Fruit fly (Drosophila melanogaster) whole organism, adult: ENCODE measurements around the gene ND-24.

Experiments used
- CG11617 ChIP-seq: fragments of 200-800 bp; sonication (Bioruptor generic); optimal IDR thresholded peaks from 2 replicates; lab custom pipeline; 2017; ENCODE audit warnings: mild to moderate bottlenecking, missing biosample characterization, missing genetic modification reagents, missing genetic modification characterization
- CG12768 ChIP-seq: fragments of 200-800 bp; sonication (Bioruptor generic); optimal IDR thresholded peaks from 2 replicates; lab custom pipeline; 2017; ENCODE audit warnings: missing biosample characterization, missing genetic modification characterization, mild to moderate bottlenecking, moderate library complexity, missing genetic modification reagents
- CG14711 ChIP-seq: fragments of 200-800 bp; sonication (Bioruptor generic); optimal IDR thresholded peaks from 2 replicates; lab custom pipeline; 2018; ENCODE audit warnings: missing biosample characterization, mild to moderate bottlenecking, missing genetic modification characterization, moderate library complexity
- CG1620 ChIP-seq: fragments of 200-800 bp; sonication (Bioruptor generic); optimal IDR thresholded peaks from 2 replicates; lab custom pipeline; 2016; ENCODE audit warnings: missing biosample characterization, missing genetic modification characterization
- CG33017 ChIP-seq: fragments of 200-800 bp; sonication (Bioruptor generic); optimal IDR thresholded peaks from 2 replicates; lab custom pipeline; 2018; ENCODE audit warnings: missing biosample characterization, mild to moderate bottlenecking, missing genetic modification characterization, moderate library complexity
- CG5204 ChIP-seq: fragments of 200-800 bp; sonication (Bioruptor generic); optimal IDR thresholded peaks from 2 replicates; lab custom pipeline; 2016; ENCODE audit warnings: missing biosample characterization, missing genetic modification characterization
- CG7045 ChIP-seq: fragments of 200-800 bp; sonication (Bioruptor generic); optimal IDR thresholded peaks from 2 replicates; lab custom pipeline; 2017; ENCODE audit warnings: missing biosample characterization, mild to moderate bottlenecking, missing genetic modification characterization
- CG7101 ChIP-seq: fragments of 200-800 bp; sonication (Bioruptor generic); optimal IDR thresholded peaks from 2 replicates; lab custom pipeline; 2018; ENCODE audit warnings: missing biosample characterization, mild to moderate bottlenecking, missing genetic modification characterization, moderate library complexity
- Clk ChIP-seq: fragments of 200-800 bp; sonication (Bioruptor generic); optimal IDR thresholded peaks from 2 replicates; lab custom pipeline; 2017; ENCODE audit warnings: missing biosample characterization, missing genetic modification characterization
- Crg-1 ChIP-seq: fragments of 200-800 bp; sonication (Bioruptor generic); optimal IDR thresholded peaks from 2 replicates; lab custom pipeline; 2016; ENCODE audit warnings: missing biosample characterization, missing genetic modification characterization
- Hr96 ChIP-seq: fragments of 200-800 bp; sonication (Bioruptor generic); optimal IDR thresholded peaks from 2 replicates; lab custom pipeline; 2016; ENCODE audit warnings: missing biosample characterization, missing genetic modification characterization
- Mnt ChIP-seq: fragments of 200-800 bp; sonication (Bioruptor generic); optimal IDR thresholded peaks from 2 replicates; lab custom pipeline; 2016; ENCODE audit warnings: missing biosample characterization, mild to moderate bottlenecking, missing genetic modification characterization
- bab1 ChIP-seq: fragments of 200-800 bp; sonication (Bioruptor generic); optimal IDR thresholded peaks from 3 replicates; lab custom pipeline; 2019; ENCODE audit warnings: missing biosample characterization, mild to moderate bottlenecking, missing genetic modification characterization, moderate library complexity
- cic ChIP-seq: fragments of 200-800 bp; sonication (Bioruptor generic); optimal IDR thresholded peaks from 2 replicates; lab custom pipeline; 2017; ENCODE audit warnings: missing biosample characterization, mild to moderate bottlenecking, missing genetic modification characterization, moderate library complexity
- cnc ChIP-seq, 2 experiments: fragments of >200 bp; optimal IDR thresholded peaks; 2 replicates each; lab custom pipeline; 2017
- kay ChIP-seq: fragments of 200-800 bp; sonication (Bioruptor generic); peaks from one replicate; lab custom pipeline; 2016; ENCODE audit warnings: missing biosample characterization, missing genetic modification characterization, borderline replicate concordance
- ovo ChIP-seq: fragments of 200-800 bp; sonication (Bioruptor generic); optimal IDR thresholded peaks from 2 replicates; lab custom pipeline; 2016; ENCODE audit warnings: missing biosample characterization, missing genetic modification characterization
- pad ChIP-seq: fragments of 200-800 bp; sonication (Bioruptor generic); optimal IDR thresholded peaks from 3 replicates; lab custom pipeline; 2017; ENCODE audit warnings: missing biosample characterization, missing genetic modification characterization, mild to moderate bottlenecking, moderate library complexity, missing genetic modification reagents
- tj ChIP-seq: fragments of 200-800 bp; sonication (Bioruptor generic); optimal IDR thresholded peaks from 3 replicates; lab custom pipeline; 2017; ENCODE audit warnings: missing biosample characterization, mild to moderate bottlenecking, missing genetic modification characterization, moderate library complexity
- toe ChIP-seq: fragments of 200-800 bp; sonication (Bioruptor generic); optimal IDR thresholded peaks from 2 replicates; lab custom pipeline; 2016; ENCODE audit warnings: missing biosample characterization, missing genetic modification characterization

The ND-24 gene

dm6 chrX:17631996-17632612 lies at the start of gene ND-24, which contains the start of gene corolla:
ND-24 (plus strand) TSS chrX:17632089.
corolla (minus strand) TSS chrX:17632047.
- peak; percentile 74 for TF ChIP-seq CG33017 (tag; lab: Kevin White, UChicago)
- peak; percentile 56 for TF ChIP-seq CG12768 (GFP tag; lab: Kevin White, UChicago)
- peak; percentile 81 for TF ChIP-seq Crg-1 (GFP tag; lab: Kevin White, UChicago)
- TF ChIP-seq CG11617 (GFP tag; lab: Kevin White, UChicago): peak; percentile 84
- TF ChIP-seq CG7101 (tag; lab: Kevin White, UChicago): peak; percentile 88
- TF ChIP-seq pad (GFP tag; lab: Kevin White, UChicago): peak; percentile 61
- peak; percentile 91 for TF ChIP-seq CG1620
- TF ChIP-seq CG14711 (tag; lab: Kevin White, UChicago): peak; percentile 81
- TF ChIP-seq Hr96 (GFP tag; lab: Kevin White, UChicago): no peak
- TF ChIP-seq kay: no peak
- no peak for TF ChIP-seq cnc (optimal IDR thresholded peaks at IDR 0.05; lab: Kevin White, UChicago)
- no peak for TF ChIP-seq toe (GFP tag; lab: Kevin White, UChicago)
- TF ChIP-seq cic (GFP tag; lab: Kevin White, UChicago): peak; percentile 10
- TF ChIP-seq CG5204 (GFP tag; lab: Kevin White, UChicago): no peak
- peak; percentile 70 for TF ChIP-seq ovo (GFP tag; lab: Kevin White, UChicago)
- peak; percentile 86 for TF ChIP-seq Mnt
- peak; percentile 19 for TF ChIP-seq CG7045 (GFP tag; lab: Kevin White, UChicago)
- TF ChIP-seq bab1 (GFP tag; lab: Kevin White, UChicago): peak; percentile 92
- TF ChIP-seq tj (GFP tag; lab: Kevin White, UChicago): peak; percentile 58
- TF ChIP-seq Clk (GFP tag; lab: Kevin White, UChicago): peak; percentile 41

- TF ChIP-seq toe (GFP tag; lab: Kevin White, UChicago) (no peak), CG11617 (GFP tag; lab: Kevin White, UChicago) (no peak), ovo (GFP tag; lab: Kevin White, UChicago) (no peak), CG1620 (no peak), CG33017 (tag; lab: Kevin White, UChicago) (no peak), tj (GFP tag; lab: Kevin White, UChicago) (no peak), CG7045 (GFP tag; lab: Kevin White, UChicago) (no peak), cnc (optimal IDR thresholded peaks at IDR 0.05; lab: Kevin White, UChicago) (no peak), CG7101 (tag; lab: Kevin White, UChicago) (no peak), cic (GFP tag; lab: Kevin White, UChicago) (no peak), CG12768 (GFP tag; lab: Kevin White, UChicago) (no peak), Mnt (no peak), Hr96 (GFP tag; lab: Kevin White, UChicago) (no peak), CG14711 (tag; lab: Kevin White, UChicago) (no peak), bab1 (GFP tag; lab: Kevin White, UChicago) (no peak), Crg-1 (GFP tag; lab: Kevin White, UChicago) (no peak), kay (no peak), CG5204 (GFP tag; lab: Kevin White, UChicago) (no peak), pad (GFP tag; lab: Kevin White, UChicago) (no peak)
Observed at dm6 chrX:17582650-17583049, 49.2 kb upstream of the ND-24 start.

- TF ChIP-seq CG12768 (GFP tag; lab: Kevin White, UChicago) (no peak), CG1620 (no peak), cic (GFP tag; lab: Kevin White, UChicago) (no peak), tj (GFP tag; lab: Kevin White, UChicago) (no peak), CG5204 (GFP tag; lab: Kevin White, UChicago) (no peak), Crg-1 (GFP tag; lab: Kevin White, UChicago) (no peak), kay (no peak), CG7101 (tag; lab: Kevin White, UChicago) (no peak), CG11617 (GFP tag; lab: Kevin White, UChicago) (no peak), CG33017 (tag; lab: Kevin White, UChicago) (no peak), toe (GFP tag; lab: Kevin White, UChicago) (no peak), Clk (GFP tag; lab: Kevin White, UChicago) (no peak), pad (GFP tag; lab: Kevin White, UChicago) (no peak), bab1 (GFP tag; lab: Kevin White, UChicago) (no peak), ovo (GFP tag; lab: Kevin White, UChicago) (no peak), CG14711 (tag; lab: Kevin White, UChicago) (no peak), CG7045 (GFP tag; lab: Kevin White, UChicago) (no peak), Hr96 (GFP tag; lab: Kevin White, UChicago) (no peak)
Observed at dm6 chrX:17583706-17584105, 48.2 kb upstream of the ND-24 start.

dm6 chrX:17585892-17586291 lies 46.0 kb upstream of the ND-24 start:
- TF ChIP-seq Hr96 (GFP tag; lab: Kevin White, UChicago) (no peak), CG14711 (tag; lab: Kevin White, UChicago) (no peak), CG7045 (GFP tag; lab: Kevin White, UChicago) (no peak), bab1 (GFP tag; lab: Kevin White, UChicago) (no peak), Mnt (no peak), CG33017 (tag; lab: Kevin White, UChicago) (no peak), CG1620 (no peak), Clk (GFP tag; lab: Kevin White, UChicago) (no peak), cic (GFP tag; lab: Kevin White, UChicago) (no peak)

dm6 chrX:17588134-17588533 lies 43.8 kb upstream of the ND-24 start:
- TF ChIP-seq cnc (optimal IDR thresholded peaks at IDR 0.05; lab: Kevin White, UChicago) (no peak), CG11617 (GFP tag; lab: Kevin White, UChicago) (peak; percentile 86), cic (GFP tag; lab: Kevin White, UChicago) (no peak), CG33017 (tag; lab: Kevin White, UChicago) (peak; percentile 70), Clk (GFP tag; lab: Kevin White, UChicago) (no peak), ovo (GFP tag; lab: Kevin White, UChicago) (peak; percentile 14), bab1 (GFP tag; lab: Kevin White, UChicago) (peak; percentile 92), CG5204 (GFP tag; lab: Kevin White, UChicago) (peak; percentile 8), CG7045 (GFP tag; lab: Kevin White, UChicago) (peak; percentile 30), CG1620 (no peak), Hr96 (GFP tag; lab: Kevin White, UChicago) (no peak), toe (GFP tag; lab: Kevin White, UChicago) (no peak), CG7101 (tag; lab: Kevin White, UChicago) (peak; percentile 83), pad (GFP tag; lab: Kevin White, UChicago) (peak; percentile 63), tj (GFP tag; lab: Kevin White, UChicago) (peak; percentile 79), Mnt (peak; percentile 62), kay (peak; percentile 55), Crg-1 (GFP tag; lab: Kevin White, UChicago) (peak; percentile 48), CG12768 (GFP tag; lab: Kevin White, UChicago) (peak; percentile 38), CG14711 (tag; lab: Kevin White, UChicago) (peak; percentile 64)
